Worm (Caenorhabditis elegans): ENCODE data around the gene dnj-8.

The dnj-8 gene

ce11 chrII:6568707-6569106 lies 29.2 kb downstream of the dnj-8 start, which contains the start of gene sra-27:
Gene sra-27 (plus strand): TSS chrII:6569007.
- TF ChIP-seq B0019.2 (GFP tag; conservative IDR thresholded peaks at IDR 0.05) = no peak
- TF ChIP-seq ztf-22 (GFP tag; optimal IDR thresholded peaks at IDR 0.05) = no peak
- no peak for TF ChIP-seq ceh-58 (GFP tag; IDR thresholded peaks at IDR 0.05)
- TF ChIP-seq F37B4.10 (GFP tag; IDR thresholded peaks at IDR 0.05) = no peak
- no peak for TF ChIP-seq tbx-9 (tag; optimal IDR thresholded peaks at IDR 0.05; ENCODE audit: borderline replicate concordance)
- no peak for TF ChIP-seq madf-6 (GFP tag; IDR thresholded peaks at IDR 0.05)
- TF ChIP-seq ceh-27 (GFP tag; optimal IDR thresholded peaks at IDR 0.05) = no peak
- no peak for TF ChIP-seq Y53G8AR.9 (GFP tag; conservative IDR thresholded peaks at IDR 0.05)
- no peak for TF ChIP-seq athp-1 (tag; optimal IDR thresholded peaks at IDR 0.05)
- no peak for TF ChIP-seq ZK185.1 (tag; optimal IDR thresholded peaks at IDR 0.05; ENCODE audit: poor library complexity, severe bottlenecking)
- TF ChIP-seq ceh-100 (GFP tag; IDR thresholded peaks at IDR 0.05) = no peak
- no peak for TF ChIP-seq nhr-27 (tag; optimal IDR thresholded peaks at IDR 0.05)
- no peak for TF ChIP-seq nfya-2 (GFP tag; IDR thresholded peaks at IDR 0.05)
- no peak for TF ChIP-seq F55B11.4 (tag; optimal IDR thresholded peaks at IDR 0.05; ENCODE audit: borderline replicate concordance, insufficient read depth)

ce11 chrII:6566628-6567180 lies 31.2 kb downstream of the dnj-8 start, which contains the start of the genes F18C5.5 and F18C5.9:
Gene F18C5.5 (minus strand): TSS chrII:6566728.
Gene F18C5.9 (plus strand): TSS chrII:6567130.
- TF ChIP-seq ztf-26 (tag; optimal IDR thresholded peaks at IDR 0.05) (no peak), ceh-79 (tag; optimal IDR thresholded peaks at IDR 0.05) (no peak), egl-44 (GFP tag; IDR thresholded peaks at IDR 0.05) (no peak), efl-1 (GFP tag; optimal IDR thresholded peaks at IDR 0.05) (no peak), mxl-1 (tag; optimal IDR thresholded peaks at IDR 0.05) (no peak), nhr-27 (tag; optimal IDR thresholded peaks at IDR 0.05) (no peak), hsf-1 (GFP tag; IDR thresholded peaks at IDR 0.05) (no peak), aptf-2 (GFP tag; conservative IDR thresholded peaks at IDR 0.05) (no peak), let-607 (tag; optimal IDR thresholded peaks at IDR 0.05) (no peak), lag-1 (GFP tag; IDR thresholded peaks at IDR 0.05) (no peak), tbp1 (GFP tag; optimal IDR thresholded peaks at IDR 0.05) (no peak), nfya-1 (tag; optimal IDR thresholded peaks at IDR 0.05; ENCODE audit: borderline replicate concordance, insufficient read depth) (no peak), mel-28 (tag; optimal IDR thresholded peaks at IDR 0.05; ENCODE audit: borderline replicate concordance) (no peak), ets-4 (GFP tag; optimal IDR thresholded peaks at IDR 0.05) (no peak)

DNA sequence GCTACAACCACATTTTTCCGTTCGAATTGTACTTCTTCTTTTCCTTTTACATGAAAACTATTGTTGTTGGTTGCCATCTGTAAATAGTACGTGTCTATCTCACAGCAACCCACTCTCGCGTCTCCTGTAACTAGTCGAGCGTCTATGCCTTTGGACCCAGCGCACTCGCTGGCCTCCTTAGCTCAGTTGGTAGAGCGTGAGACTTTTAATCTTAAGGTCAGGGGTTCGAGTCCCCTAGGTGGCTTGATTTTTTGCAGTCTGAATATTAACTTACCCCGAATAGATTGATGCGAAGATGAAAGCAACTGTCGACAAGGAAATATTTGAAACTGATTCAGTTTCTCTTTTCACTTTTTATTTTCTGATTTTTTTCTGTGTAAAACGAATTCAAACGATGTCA lies 32.8 kb downstream of the dnj-8 start, which contains the start of gene mpz-3:
Gene mpz-3 (minus strand): TSS at position 320 of the 400 bp plus-strand sequence.
- no peak for TF ChIP-seq pha-4 (tag; optimal IDR thresholded peaks at IDR 0.05)
- no peak for TF ChIP-seq ztf-22 (GFP tag; optimal IDR thresholded peaks at IDR 0.05)
- TF ChIP-seq bed-2 (GFP tag; IDR thresholded peaks at IDR 0.05) = no peak
- TF ChIP-seq aptf-2 (GFP tag; conservative IDR thresholded peaks at IDR 0.05) = peak; percentile 58; the same call in 1 of the 2 replicates
- peak; percentile 20; the same call in 1 of the 2 replicates for TF ChIP-seq madf-8 (GFP tag; conservative IDR thresholded peaks at IDR 0.05)
- peak; percentile 69 for TF ChIP-seq F23B12.7 (tag; optimal IDR thresholded peaks at IDR 0.05; ENCODE audit: insufficient read depth)
- TF ChIP-seq B0019.2 (GFP tag; conservative IDR thresholded peaks at IDR 0.05) = no peak
- peak; percentile 64 for TF ChIP-seq die-1 (tag; optimal IDR thresholded peaks at IDR 0.05)
- TF ChIP-seq B0035.1 (tag; optimal IDR thresholded peaks at IDR 0.05) = no peak
- no peak for TF ChIP-seq ets-4 (GFP tag; optimal IDR thresholded peaks at IDR 0.05)
- peak; percentile 47; the same call in 1 of the 2 replicates for TF ChIP-seq ceh-100 (GFP tag; IDR thresholded peaks at IDR 0.05)
- no peak for TF ChIP-seq egrh-3 (GFP tag; IDR thresholded peaks at IDR 0.05)
- 0 out of 2 replicates have a peak, but pooled peaks have one; percentile 19 for TF ChIP-seq C17E4.6 (GFP tag; IDR thresholded peaks at IDR 0.05)
- TF ChIP-seq lsl-1 (GFP tag; optimal IDR thresholded peaks at IDR 0.05) = no peak
- TF ChIP-seq dox-1 (GFP tag; IDR thresholded peaks at IDR 0.05) = no peak
- TF ChIP-seq madf-6 (GFP tag; IDR thresholded peaks at IDR 0.05) = no peak
- no peak for TF ChIP-seq zim-3 (tag; optimal IDR thresholded peaks at IDR 0.05)
- TF ChIP-seq F55B11.4 (tag; optimal IDR thresholded peaks at IDR 0.05; ENCODE audit: borderline replicate concordance, insufficient read depth) = no peak
- TF ChIP-seq chd-7 (tag; optimal IDR thresholded peaks at IDR 0.05) = no peak
- TF ChIP-seq rpc-1 (optimal IDR thresholded peaks at IDR 0.05) = peak; percentile 55
- TF ChIP-seq rpc-1 (tag; optimal IDR thresholded peaks at IDR 0.05) = peak; percentile 80
- TF ChIP-seq cebp-1 (GFP tag; IDR thresholded peaks at IDR 0.05) = no peak
- TF ChIP-seq cebp-1 (tag; optimal IDR thresholded peaks at IDR 0.05) = no peak
- no peak for TF ChIP-seq F37B4.10 (GFP tag; IDR thresholded peaks at IDR 0.05)
- TF ChIP-seq nhr-80 (tag; optimal IDR thresholded peaks at IDR 0.05) = peak; percentile 15
- TF ChIP-seq B0261.1 (tag; optimal IDR thresholded peaks at IDR 0.05) = peak; percentile 84

All from whole organism, young adult.